Worm (Caenorhabditis elegans): ENCODE data around the gene acr-10.

DNA sequence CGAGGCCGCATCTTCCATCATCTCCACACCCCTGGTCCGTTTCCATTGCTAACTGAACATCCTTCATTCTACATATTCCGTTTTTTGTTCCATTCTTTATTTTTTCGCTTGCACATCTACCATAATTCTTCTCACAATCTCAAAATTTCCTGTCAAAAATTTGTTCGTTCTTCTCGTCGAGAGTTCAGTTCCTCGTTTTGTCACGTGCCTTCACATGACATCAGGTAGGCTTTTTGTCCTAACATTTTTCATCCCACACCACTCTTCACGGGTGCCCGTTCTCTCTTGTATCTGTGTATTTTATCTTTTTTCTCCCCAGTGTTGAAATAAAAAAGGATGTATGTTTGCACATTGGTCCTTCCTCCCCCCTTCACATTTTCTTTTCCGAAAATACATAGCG lies 31.6 kb upstream of the acr-10 start:
- TF ChIP-seq pqm-1 (tag; optimal IDR thresholded peaks at IDR 0.05) (no peak), jun-1 (tag; optimal IDR thresholded peaks at IDR 0.05) (no peak), ceh-16 (tag; optimal IDR thresholded peaks at IDR 0.05) (no peak), unc-62 (GFP tag; optimal IDR thresholded peaks at IDR 0.05) (no peak), fos-1 (tag; optimal IDR thresholded peaks at IDR 0.05) (no peak), ama-1 (optimal IDR thresholded peaks at IDR 0.05) (no peak), lin-39 (tag; optimal IDR thresholded peaks at IDR 0.05) (no peak), ztf-11 (tag; optimal IDR thresholded peaks at IDR 0.05) (no peak), snpc-4 (tag; optimal IDR thresholded peaks at IDR 0.05) (no peak), nhr-77 (tag; optimal IDR thresholded peaks at IDR 0.05) (no peak), zag-1 (tag; optimal IDR thresholded peaks at IDR 0.05) (no peak), nfya-1 (tag; optimal IDR thresholded peaks at IDR 0.05; ENCODE audit: insufficient read depth) (no peak), nhr-76 (tag; optimal IDR thresholded peaks at IDR 0.05) (no peak), ZK546.5 (tag; optimal IDR thresholded peaks at IDR 0.05) (no peak)

Measured in whole organism, L3 larva.